Worm (Caenorhabditis elegans) whole organism, L4 larva: ENCODE results near the gene mep-1.

Experiments
- F26F4.8 ChIP-seq: fragments of 200-800 bp; sonication (Bioruptor generic); conservative IDR thresholded peaks from 2 replicates; pipeline ENCODE4 v1.3.6; 2022; ENCODE audit warnings: missing genetic modification characterization, missing compliant biosample characterization
- ZK337.2 ChIP-seq: fragments of 200-800 bp; sonication (Bioruptor generic); IDR thresholded peaks from 2 replicates; pipeline ENCODE4 v1.3.6; 2022; ENCODE audit warnings: missing genetic modification reagents, missing genetic modification characterization, missing compliant biosample characterization
- aha-1 ChIP-seq: fragments of 150-350 bp; peaks from one replicate; lab custom pipeline; 2014; ENCODE audit warnings: missing biosample characterization, missing genetic modification characterization
- aly-2 ChIP-seq: sonication (generic microtip); optimal IDR thresholded peaks from 2 replicates; lab custom pipeline; 2018; ENCODE audit warnings: missing biosample characterization, missing genetic modification characterization
- arid-1 ChIP-seq: fragments of 200-800 bp; sonication (Bioruptor generic); conservative IDR thresholded peaks from 2 replicates; pipeline ENCODE4 v1.3.6; 2022; ENCODE audit warnings: missing genetic modification reagents, missing genetic modification characterization, missing compliant biosample characterization
- ceh-20 ChIP-seq: fragments of 200-800 bp; sonication (Bioruptor generic); IDR thresholded peaks from 2 replicates; pipeline ENCODE4 v1.3.6; 2022; ENCODE audit warnings: missing genetic modification reagents, missing genetic modification characterization, missing compliant biosample characterization
- daf-16 ChIP-seq, 3 experiments: sonication (generic microtip); optimal IDR thresholded peaks; 2 replicates each; lab custom pipeline; 2016 to 2017; ENCODE audit warnings: missing genetic modification characterization in 3 of 3, missing genetic modification reagents in 3 of 3, mild to moderate bottlenecking in 2 of 3, missing compliant biosample characterization in 2 of 3, missing biosample characterization in 1 of 3, moderate library complexity in 1 of 3
- dmd-8 ChIP-seq: fragments of 200-800 bp; sonication (Bioruptor generic); IDR thresholded peaks from 2 replicates; pipeline ENCODE4 v1.3.6; 2022; ENCODE audit warnings: missing genetic modification characterization, missing compliant biosample characterization
- dmd-9 ChIP-seq: fragments of 200-800 bp; sonication (Bioruptor generic); IDR thresholded peaks from 2 replicates; pipeline ENCODE4 v1.3.6; 2022; ENCODE audit warnings: missing genetic modification reagents, missing genetic modification characterization, missing compliant biosample characterization
- dpl-1 ChIP-seq: fragments of 150-350 bp; optimal IDR thresholded peaks from 2 replicates; lab custom pipeline; 2014; ENCODE audit warnings: missing biosample characterization, missing genetic modification reagents, missing genetic modification characterization
- egl-43 ChIP-seq: fragments of 200-800 bp; sonication (Bioruptor generic); IDR thresholded peaks from 2 replicates; pipeline ENCODE4 v1.3.6; 2022; ENCODE audit warnings: missing genetic modification reagents, missing genetic modification characterization, missing compliant biosample characterization
- gei-8 ChIP-seq: fragments of 200-800 bp; sonication (Bioruptor generic); optimal IDR thresholded peaks from 2 replicates; lab custom pipeline; 2018; ENCODE audit warnings: mild to moderate bottlenecking, missing genetic modification characterization, missing compliant biosample characterization
- hif-1 ChIP-seq, 2 experiments: sonication (generic microtip); optimal IDR thresholded peaks; 2 replicates each; lab custom pipeline; 2016 to 2017; ENCODE audit warnings: missing compliant biosample characterization in 2 of 2, missing genetic modification characterization in 2 of 2, missing genetic modification reagents in 2 of 2, missing genotype in 2 of 2, mild to moderate bottlenecking in 1 of 2
- hlh-30 ChIP-seq: sonication (generic microtip); optimal IDR thresholded peaks from 2 replicates; lab custom pipeline; 2017; ENCODE audit warnings: antibody characterized with exemption, mild to moderate bottlenecking, missing genetic modification characterization, missing compliant biosample characterization; ENCODE audit not compliant: insufficient read depth
- hmg-1.1 ChIP-seq: fragments of 200-800 bp; sonication (Bioruptor generic); IDR thresholded peaks from 2 replicates; pipeline ENCODE4 v1.3.6; 2022; ENCODE audit warnings: missing genetic modification reagents, missing genetic modification characterization, missing compliant biosample characterization
- lin-29 ChIP-seq: fragments of 200-800 bp; sonication (Bioruptor generic); IDR thresholded peaks from 2 replicates; pipeline ENCODE4 v1.3.6; 2022; ENCODE audit warnings: missing genetic modification reagents, missing genetic modification characterization, missing compliant biosample characterization
- lin-38 ChIP-seq: fragments of 200-800 bp; sonication (Bioruptor generic); IDR thresholded peaks from 2 replicates; pipeline ENCODE4 v1.3.6; 2022; ENCODE audit warnings: missing genetic modification reagents, missing genetic modification characterization, missing compliant biosample characterization
- mep-1 ChIP-seq: fragments of 150-350 bp; sonication (generic microtip); optimal IDR thresholded peaks from 3 replicates; lab custom pipeline; 2014; ENCODE audit warnings: missing biosample characterization, missing genetic modification characterization
- mes-2 ChIP-seq: sonication (generic microtip); optimal IDR thresholded peaks from 2 replicates; lab custom pipeline; 2016; ENCODE audit warnings: missing genotype, mild to moderate bottlenecking, missing genetic modification characterization, missing compliant biosample characterization; ENCODE audit not compliant: poor library complexity, severe bottlenecking
- mxl-3 ChIP-seq: fragments of 200-800 bp; sonication (Bioruptor generic); optimal IDR thresholded peaks from 2 replicates; lab custom pipeline; 2018; ENCODE audit warnings: mild to moderate bottlenecking, missing genetic modification characterization, missing compliant biosample characterization
- nhr-111 ChIP-seq: fragments of 200-800 bp; sonication (Bioruptor generic); optimal IDR thresholded peaks from 2 replicates; lab custom pipeline; 2018; ENCODE audit warnings: mild to moderate bottlenecking, missing genetic modification characterization, missing compliant biosample characterization
- nhr-41 ChIP-seq: fragments of 200-800 bp; sonication (Bioruptor generic); IDR thresholded peaks from 2 replicates; pipeline ENCODE4 v1.3.6; 2022; ENCODE audit warnings: missing genetic modification reagents, missing genetic modification characterization, missing compliant biosample characterization
- nhr-42 ChIP-seq: fragments of 200-800 bp; sonication (Bioruptor generic); IDR thresholded peaks from 2 replicates; pipeline ENCODE4 v1.3.6; 2022; ENCODE audit warnings: missing genetic modification characterization, missing compliant biosample characterization
- nhr-48 ChIP-seq: sonication (generic microtip); optimal IDR thresholded peaks from 2 replicates; lab custom pipeline; 2016; ENCODE audit warnings: mild to moderate bottlenecking, missing genetic modification characterization, missing compliant biosample characterization
- pha-4 ChIP-seq, 2 experiments: fragments of 150-350 bp in 1 of 2; fragments of 200-800 bp in 1 of 2; sonication (Bioruptor generic) in 1 of 2; IDR thresholded peaks in 1 of 2; optimal IDR thresholded peaks in 1 of 2; 2 replicates each; pipeline versions ENCODE4 v1.3.6 to Lab custom; 2014 to 2022; ENCODE audit warnings: missing genetic modification characterization in 2 of 2, missing genetic modification reagents in 2 of 2, missing biosample characterization in 1 of 2, missing compliant biosample characterization in 1 of 2
- php-3 ChIP-seq: fragments of 200-800 bp; sonication (Bioruptor generic); IDR thresholded peaks from 2 replicates; pipeline ENCODE4 v1.3.6; 2022; ENCODE audit warnings: missing genetic modification reagents, missing genetic modification characterization, missing compliant biosample characterization
- set-16 ChIP-seq: fragments of 200-800 bp; sonication (Bioruptor generic); IDR thresholded peaks from 2 replicates; pipeline ENCODE4 v1.3.6; 2022; ENCODE audit warnings: missing genetic modification reagents, missing genetic modification characterization, missing compliant biosample characterization
- skn-1 ChIP-seq: fragments of 150-350 bp; optimal IDR thresholded peaks from 2 replicates; lab custom pipeline; 2014; ENCODE audit warnings: missing biosample characterization, missing genetic modification characterization
- spr-3 ChIP-seq: fragments of 200-800 bp; sonication (Bioruptor generic); optimal IDR thresholded peaks from 2 replicates; lab custom pipeline; 2018; ENCODE audit warnings: mild to moderate bottlenecking, missing genetic modification characterization, missing compliant biosample characterization
- unc-130 ChIP-seq: sonication (generic microtip); optimal IDR thresholded peaks from 2 replicates; lab custom pipeline; 2016; ENCODE audit warnings: missing genetic modification reagents, missing genetic modification characterization, missing compliant biosample characterization
- unc-62 ChIP-seq, 3 experiments: fragments of 150-350 bp in 1 of 3; sonication (generic microtip); optimal IDR thresholded peaks in 2 of 3; peaks in 1 of 3; 1 replicate in 1 of 3; 2 replicates in 2 of 3; lab custom pipeline; 2014 to 2017; ENCODE audit warnings: missing biosample characterization in 3 of 3, missing genetic modification characterization in 3 of 3, missing genetic modification reagents in 3 of 3, missing genotype in 1 of 3
- zip-11 ChIP-seq: fragments of 200-800 bp; sonication (Bioruptor generic); IDR thresholded peaks from 2 replicates; pipeline ENCODE4 v1.3.6; 2022; ENCODE audit warnings: missing genetic modification characterization, missing compliant biosample characterization
- ztf-11 ChIP-seq: fragments of 150-350 bp; optimal IDR thresholded peaks from 2 replicates; lab custom pipeline; 2014; ENCODE audit warnings: missing biosample characterization, missing genetic modification characterization
- ztf-7 ChIP-seq: fragments of 150-350 bp; optimal IDR thresholded peaks from 2 replicates; lab custom pipeline; 2014; ENCODE audit warnings: missing biosample characterization, missing genetic modification characterization

Gene mep-1

ce11 chrIV:11566146-11566545 is 41.7 kb downstream of the mep-1 start, which contains the start of gene sec-24.1 (continued):
- peak; percentile 73 for TF ChIP-seq ztf-7 (tag; lab: Kevin White, UChicago)
- no peak for TF ChIP-seq nhr-111
- no peak for TF ChIP-seq nhr-41 (GFP tag; lab: Robert Waterston, UW)

- TF ChIP-seq aha-1 (peak; percentile 22), daf-16 (GFP tag; optimal IDR thresholded peaks at IDR 0.05; lab: Kevin White, UChicago) (no peak), daf-16 (tag; optimal IDR thresholded peaks at IDR 0.05; lab: Kevin White, UChicago) (peak; percentile 8), unc-62 (GFP tag; optimal IDR thresholded peaks at IDR 0.05 in 1 of 2; lab: Kevin White, UChicago) (peak in 1 of 2 experiments; percentile 96), unc-62 (tag; optimal IDR thresholded peaks at IDR 0.05; lab: Kevin White, UChicago) (no peak), ztf-11 (tag; lab: Kevin White, UChicago) (no peak)
Measured at ce11 chrIV:11568249-11568940, 44.0 kb downstream of the mep-1 start.

- TF ChIP-seq mxl-3 (GFP tag; lab: Kevin White, UChicago), result no peak
- no peak for TF ChIP-seq unc-62 (GFP tag; optimal IDR thresholded peaks at IDR 0.05 in 1 of 2; lab: Kevin White, UChicago)
- TF ChIP-seq unc-62 (tag; optimal IDR thresholded peaks at IDR 0.05; lab: Kevin White, UChicago), result no peak
- no peak for TF ChIP-seq unc-130
- TF ChIP-seq aha-1, result peak; percentile 3
- no peak for TF ChIP-seq dmd-9 (GFP tag; lab: Robert Waterston, UW)
Measured at ce11 chrIV:11569795-11570194, 45.4 kb downstream of the mep-1 start.

ce11 chrIV:11570200-11570599 is 45.8 kb downstream of the mep-1 start, which contains the start of gene srgp-1:
Gene srgp-1, plus strand, starts transcription at chrIV:11570500.
- TF ChIP-seq ztf-11 (tag; lab: Kevin White, UChicago) (no peak), php-3 (GFP tag; lab: Robert Waterston, UW) (no peak), F26F4.8 (no peak), spr-3 (no peak), zip-11 (no peak), nhr-48 (tag; lab: Kevin White, UChicago) (no peak), arid-1 (GFP tag; lab: Robert Waterston, UW) (no peak), dmd-8 (no peak), hif-1 (tag; optimal IDR thresholded peaks at IDR 0.05; lab: Kevin White, UChicago) (no peak), lin-29 (GFP tag; lab: Robert Waterston, UW) (no peak), aly-2 (tag; lab: Kevin White, UChicago) (no peak), lin-38 (GFP tag; lab: Robert Waterston, UW) (no peak), nhr-111 (no peak), dpl-1 (GFP tag; lab: Kevin White, UChicago) (no peak), hmg-1.1 (no peak), hlh-30 (no peak), ztf-7 (tag; lab: Kevin White, UChicago) (no peak), ZK337.2 (GFP tag; lab: Robert Waterston, UW) (no peak), nhr-42 (no peak), gei-8 (GFP tag; lab: Kevin White, UChicago) (no peak)

- TF ChIP-seq mep-1, result peak; percentile 22
- TF ChIP-seq ceh-20 (GFP tag; lab: Robert Waterston, UW), result no peak
- TF ChIP-seq set-16 (GFP tag; lab: Robert Waterston, UW), result no peak
- no peak for TF ChIP-seq arid-1 (GFP tag; lab: Robert Waterston, UW)
- peak in 1 of 2 experiments; percentile 97 for TF ChIP-seq unc-62 (GFP tag; optimal IDR thresholded peaks at IDR 0.05 in 1 of 2; lab: Kevin White, UChicago)
- no peak for TF ChIP-seq unc-62 (tag; optimal IDR thresholded peaks at IDR 0.05; lab: Kevin White, UChicago)
- peak; percentile 88 for TF ChIP-seq aha-1
- TF ChIP-seq hlh-30, result peak; percentile 2
- 0 out of 2 replicates have a peak, but pooled peaks have one; percentile 23 for TF ChIP-seq egl-43 (GFP tag; lab: Robert Waterston, UW)
- TF ChIP-seq skn-1 (tag; lab: Kevin White, UChicago), result no peak
- TF ChIP-seq mes-2 (tag; lab: Kevin White, UChicago), result peak; percentile 18
- no peak for TF ChIP-seq pha-4 (GFP tag; IDR thresholded peaks at IDR 0.05; lab: Robert Waterston, UW)
- TF ChIP-seq pha-4 (tag; optimal IDR thresholded peaks at IDR 0.05; lab: Kevin White, UChicago), result no peak
Measured at ce11 chrIV:11571374-11571839, 47.0 kb downstream of the mep-1 start.
